Worm (Caenorhabditis elegans) whole organism, L3 larva: ENCODE results near the gene scl-5.

Source experiments
- aly-2 ChIP-seq: fragments of 150-350 bp; optimal IDR thresholded peaks from 2 replicates; lab custom pipeline; 2014; ENCODE audit warnings: missing biosample characterization, missing genetic modification characterization
- ceh-16 ChIP-seq: sonication (generic microtip); optimal IDR thresholded peaks from 2 replicates; lab custom pipeline; 2017; ENCODE audit warnings: missing biosample characterization, missing genetic modification characterization
- ceh-9 ChIP-seq: sonication (generic microtip); optimal IDR thresholded peaks from 2 replicates; lab custom pipeline; 2018; ENCODE audit warnings: missing biosample characterization, missing genetic modification characterization
- elt-1 ChIP-seq: fragments of 150-350 bp; optimal IDR thresholded peaks from 2 replicates; lab custom pipeline; 2014; ENCODE audit warnings: missing biosample characterization, missing genetic modification characterization
- fkh-10 ChIP-seq: sonication (generic microtip); optimal IDR thresholded peaks from 2 replicates; lab custom pipeline; 2017; ENCODE audit warnings: missing biosample characterization, missing genetic modification reagents, missing genetic modification characterization
- fos-1 ChIP-seq: fragments of 150-350 bp; optimal IDR thresholded peaks from 2 replicates; lab custom pipeline; 2014; ENCODE audit warnings: missing biosample characterization, missing genetic modification characterization
- jun-1 ChIP-seq: fragments of 150-350 bp; optimal IDR thresholded peaks from 2 replicates; lab custom pipeline; 2014; ENCODE audit warnings: missing biosample characterization, missing genetic modification reagents, missing genetic modification characterization
- nhr-11 ChIP-seq: fragments of 150-350 bp; optimal IDR thresholded peaks from 2 replicates; lab custom pipeline; 2014; ENCODE audit warnings: missing biosample characterization, missing genetic modification characterization
- nhr-28 ChIP-seq: fragments of 150-350 bp; optimal IDR thresholded peaks from 2 replicates; lab custom pipeline; 2014; ENCODE audit warnings: missing biosample characterization, missing genetic modification characterization
- nhr-76 ChIP-seq: fragments of 150-350 bp; sonication (generic microtip); optimal IDR thresholded peaks from 5 replicates; lab custom pipeline; 2014; ENCODE audit warnings: missing biosample characterization, missing genetic modification characterization
- pqm-1 ChIP-seq: fragments of 150-350 bp; optimal IDR thresholded peaks from 2 replicates; lab custom pipeline; 2017; ENCODE audit warnings: missing biosample characterization, missing genetic modification characterization, inconsistent platforms
- unc-39 ChIP-seq: sonication (generic microtip); optimal IDR thresholded peaks from 4 replicates; lab custom pipeline; 2017; ENCODE audit warnings: missing biosample characterization, missing genetic modification characterization
- unc-62 ChIP-seq: fragments of 150-350 bp; sonication (generic microtip); optimal IDR thresholded peaks from 4 replicates; lab custom pipeline; 2014; ENCODE audit warnings: missing biosample characterization, missing genetic modification reagents, missing genetic modification characterization

- TF ChIP-seq pqm-1 (no peak), nhr-28 (tag; lab: Kevin White, UChicago) (no peak), nhr-76 (tag; lab: Kevin White, UChicago) (no peak), unc-62 (GFP tag; lab: Kevin White, UChicago) (no peak), ceh-16 (tag; lab: Kevin White, UChicago) (no peak), jun-1 (no peak), unc-39 (tag; lab: Kevin White, UChicago) (no peak), ceh-9 (tag; lab: Kevin White, UChicago) (no peak), elt-1 (tag; lab: Kevin White, UChicago) (no peak), fkh-10 (GFP tag; lab: Kevin White, UChicago) (no peak), fos-1 (tag; lab: Kevin White, UChicago) (no peak), nhr-11 (tag; lab: Kevin White, UChicago) (no peak), aly-2 (no peak)
Observed at ce11 chrIV:13028746-13029673, 34.8 kb upstream of the scl-5 start.
